Worm (Caenorhabditis elegans) whole organism, L4/young adult: ENCODE results near the gene srbc-36.

ENCODE experiments used
- W03F9.2 ChIP-seq: fragments of 150-350 bp; optimal IDR thresholded peaks from 2 replicates; lab custom pipeline; 2014; ENCODE audit warnings: missing biosample characterization, missing genetic modification characterization
- dao-5 ChIP-seq: sonication (generic microtip); optimal IDR thresholded peaks from 2 replicates; lab custom pipeline; 2016; ENCODE audit warnings: missing genotype, missing genetic modification characterization, moderate library complexity, missing compliant biosample characterization
- him-1 ChIP-seq: sonication (generic microtip); optimal IDR thresholded peaks from 2 replicates; lab custom pipeline; 2016; ENCODE audit warnings: missing genotype, missing genetic modification reagents, missing genetic modification characterization, missing compliant biosample characterization

DNA sequence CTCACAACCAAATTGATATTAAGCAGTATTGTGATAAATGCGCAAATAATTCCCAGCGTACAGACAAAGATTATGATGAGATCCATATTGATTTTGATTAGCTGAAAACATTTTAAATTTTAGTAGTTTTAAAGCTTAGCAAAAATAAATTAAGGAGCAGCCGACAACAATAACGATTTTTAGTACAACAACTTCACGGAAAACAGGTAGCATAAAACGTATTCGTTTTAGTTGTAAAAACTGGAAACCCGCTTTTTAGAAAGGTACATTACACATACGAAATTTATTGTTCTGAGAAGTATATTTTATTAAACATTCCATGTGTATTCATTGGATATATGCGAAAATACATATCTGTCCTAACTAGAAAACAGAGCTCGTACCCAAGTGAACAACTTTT is at the start of gene srbc-36:
- TF ChIP-seq him-1 (tag; lab: Kevin White, UChicago): no peak
- TF ChIP-seq W03F9.2 (tag; lab: Kevin White, UChicago): no peak
- TF ChIP-seq dao-5 (tag; lab: Kevin White, UChicago): no peak
